Worm (Caenorhabditis elegans): ENCODE measurements around the gene Y48D7A.1.

ce11 chrX:3040021-3040420 lies 30.7 kb downstream of the Y48D7A.1 start:
- TF ChIP-seq elt-3 (tag; optimal IDR thresholded peaks at IDR 0.05): no peak
- TF ChIP-seq lsy-2 (tag; optimal IDR thresholded peaks at IDR 0.05): no peak
- no peak for TF ChIP-seq unc-39 (tag; optimal IDR thresholded peaks at IDR 0.05)
- TF ChIP-seq nhr-237 (tag; optimal IDR thresholded peaks at IDR 0.05): no peak
- no peak for TF ChIP-seq unc-62 (GFP tag; optimal IDR thresholded peaks at IDR 0.05)
- no peak for TF ChIP-seq nhr-28 (tag; optimal IDR thresholded peaks at IDR 0.05)
- TF ChIP-seq lin-13 (tag; optimal IDR thresholded peaks at IDR 0.05): no peak
- TF ChIP-seq sptf-1 (tag; optimal IDR thresholded peaks at IDR 0.05): no peak
- no peak for TF ChIP-seq bed-3 (GFP tag; optimal IDR thresholded peaks at IDR 0.05)
- no peak for TF ChIP-seq pha-4 (tag; optimal IDR thresholded peaks at IDR 0.05)
- TF ChIP-seq elt-1 (tag; optimal IDR thresholded peaks at IDR 0.05; ENCODE audit: borderline replicate concordance, insufficient read depth): no peak
- no peak for TF ChIP-seq drap-1 (GFP tag; optimal IDR thresholded peaks at IDR 0.05)
- no peak for TF ChIP-seq mab-5 (tag; optimal IDR thresholded peaks at IDR 0.05)
